Fruit fly (Drosophila melanogaster): ENCODE results near the gene RhoGAP92B.
A peak's percentile ranks its signal among the peaks of the same experiment; 100 is the strongest.

Gene RhoGAP92B

dm6 chr3R:19904865-19905373 is at the start of gene RhoGAP92B, which contains the start of gene Surf6 (continued):
- TF ChIP-seq gro (GFP tag; optimal IDR thresholded peaks at IDR 0.05), result peak; percentile 62
- peak; percentile 3 for TF ChIP-seq CG1792 (GFP tag; optimal IDR thresholded peaks at IDR 0.05)
- no peak for TF ChIP-seq yki (optimal IDR thresholded peaks at IDR 0.05)
- TF ChIP-seq hkb (optimal IDR thresholded peaks at IDR 0.05), result peak; percentile 96
- peak; percentile 80 for TF ChIP-seq hkb (GFP tag; IDR thresholded peaks at IDR 0.05)
- TF ChIP-seq slbo (GFP tag; IDR thresholded peaks at IDR 0.05), result peak; percentile 38
- TF ChIP-seq CG31224 (GFP tag; IDR thresholded peaks at IDR 0.05), result no peak
- TF ChIP-seq kay (GFP tag; optimal IDR thresholded peaks at IDR 0.05), result peak; percentile 75
- no peak for TF ChIP-seq Dip2 (GFP tag; IDR thresholded peaks at IDR 0.05)
- TF ChIP-seq klu (GFP tag; IDR thresholded peaks at IDR 0.05), result no peak
- peak; percentile 60 for TF ChIP-seq Asciz (GFP tag; optimal IDR thresholded peaks at IDR 0.05)
- peak in 1 of 3 experiments; percentile 71 for TF ChIP-seq Stat92E (GFP tag; optimal IDR thresholded peaks at IDR 0.05)
- peak; percentile 71 for TF ChIP-seq mam (GFP tag; optimal IDR thresholded peaks at IDR 0.05)
- peak; percentile 55 for TF ChIP-seq az2 (GFP tag; optimal IDR thresholded peaks at IDR 0.05)
- TF ChIP-seq trem (tag; optimal IDR thresholded peaks at IDR 0.05), result peak; percentile 89
- peak; percentile 33 for TF ChIP-seq fd3F (GFP tag; optimal IDR thresholded peaks at IDR 0.05)
- peak; percentile 55 for TF ChIP-seq unpg (GFP tag; optimal IDR thresholded peaks at IDR 0.05)
- no peak for TF ChIP-seq Hmx (GFP tag; optimal IDR thresholded peaks at IDR 0.05)
- peak; percentile 11 for TF ChIP-seq abd-A (tag; optimal IDR thresholded peaks at IDR 0.05)
- TF ChIP-seq CG4617 (GFP tag; optimal IDR thresholded peaks at IDR 0.05; ENCODE audit: borderline replicate concordance), result peak; percentile 79
- peak; percentile 40 for TF ChIP-seq CG16863 (GFP tag; optimal IDR thresholded peaks at IDR 0.05)
- TF ChIP-seq CG1233 (GFP tag; optimal IDR thresholded peaks at IDR 0.05), result peak; percentile 65
- no peak for TF ChIP-seq CG12236 (GFP tag; optimal IDR thresholded peaks at IDR 0.05)
- peak; percentile 35 for TF ChIP-seq CG1647 (GFP tag; optimal IDR thresholded peaks at IDR 0.05)
- peak; percentile 95 for TF ChIP-seq cwo (GFP tag; optimal IDR thresholded peaks at IDR 0.05)
- TF ChIP-seq Dip3 (GFP tag; optimal IDR thresholded peaks at IDR 0.05), result peak; percentile 64
- TF ChIP-seq Sox100B (GFP tag; optimal IDR thresholded peaks at IDR 0.05), result peak; percentile 67
- peak; percentile 63 for TF ChIP-seq her (GFP tag; optimal IDR thresholded peaks at IDR 0.05)
- TF ChIP-seq CG18764 (GFP tag; optimal IDR thresholded peaks at IDR 0.05), result peak; percentile 50
- peak; percentile 38 for TF ChIP-seq ERR (GFP tag; optimal IDR thresholded peaks at IDR 0.05)
- TF ChIP-seq CG11695 (GFP tag; IDR thresholded peaks at IDR 0.05), result 0 out of 3 replicates have a peak, but pooled peaks have one; percentile 25
- peak; percentile 27; the same call in 1 of the 2 replicates for TF ChIP-seq Drgx (GFP tag; IDR thresholded peaks at IDR 0.05)
- TF ChIP-seq HLH54F (GFP tag; optimal IDR thresholded peaks at IDR 0.05), result peak; percentile 58
- no peak for TF ChIP-seq tio (GFP tag; optimal IDR thresholded peaks at IDR 0.05)
- TF ChIP-seq danr (GFP tag; IDR thresholded peaks at IDR 0.05), result no peak
- TF ChIP-seq ems (GFP tag; optimal IDR thresholded peaks at IDR 0.05), result peak; percentile 60
- TF ChIP-seq gcm2 (GFP tag; optimal IDR thresholded peaks at IDR 0.05), result no peak
- peak; percentile 96 for TF ChIP-seq Sin3A (optimal IDR thresholded peaks at IDR 0.05)
- TF ChIP-seq Eip74EF (GFP tag; optimal IDR thresholded peaks at IDR 0.05), result peak in 1 of 2 experiments; percentile 60
- TF ChIP-seq Ptx1 (GFP tag; IDR thresholded peaks at IDR 0.05), result 0 out of 2 replicates have a peak, but pooled peaks have one; percentile 27
- TF ChIP-seq tin (GFP tag; optimal IDR thresholded peaks at IDR 0.05), result peak; percentile 53
- TF ChIP-seq CG13296 (GFP tag; optimal IDR thresholded peaks at IDR 0.05), result peak; percentile 71
- peak; percentile 38 for TF ChIP-seq CG12104 (GFP tag; optimal IDR thresholded peaks at IDR 0.05)
- no peak; the same call in 1 of the 2 replicates for TF ChIP-seq CG42726 (GFP tag; IDR thresholded peaks at IDR 0.05; ENCODE audit: partially characterized antibody)
- TF ChIP-seq CG7556 (GFP tag; optimal IDR thresholded peaks at IDR 0.05), result peak; percentile 36
- peak; percentile 39 for TF ChIP-seq org-1 (GFP tag; optimal IDR thresholded peaks at IDR 0.05)
- peak; percentile 58; the same call in 1 of the 2 replicates for TF ChIP-seq Scr (GFP tag; IDR thresholded peaks at IDR 0.05; ENCODE audit: partially characterized antibody)
- peak; percentile 19 for TF ChIP-seq tx (GFP tag; optimal IDR thresholded peaks at IDR 0.05)
- TF ChIP-seq CG15696 (tag; optimal IDR thresholded peaks at IDR 0.05), result peak; percentile 47
- TF ChIP-seq CG14965 (GFP tag; optimal IDR thresholded peaks at IDR 0.05; ENCODE audit: borderline replicate concordance), result no peak
- no peak for TF ChIP-seq mirr (GFP tag; optimal IDR thresholded peaks at IDR 0.05)

Data from whole organism, embryonic.